Fruit fly (Drosophila melanogaster) whole organism, embryonic: ENCODE results near the gene Mul1.

Experiments
- CG8924 ChIP-seq: fragments of 200-800 bp; optimal IDR thresholded peaks from 3 replicates; lab custom pipeline; 2019; ENCODE audit warnings: missing biosample characterization, mild to moderate bottlenecking, missing genetic modification characterization, moderate library complexity
- Kr ChIP-seq: fragments of 200-800 bp; sonication (Bioruptor generic); optimal IDR thresholded peaks from 2 replicates; lab custom pipeline; 2017; ENCODE audit warnings: missing biosample characterization, mild to moderate bottlenecking, missing genetic modification characterization
- Mrtf ChIP-seq: fragments of 200-800 bp; sonication (Bioruptor generic); IDR thresholded peaks from 3 replicates; pipeline ENCODE4 v1.3.6; 2022; ENCODE audit warnings: missing biosample characterization, missing genetic modification characterization
- ap ChIP-seq: fragments of 200-800 bp; sonication (Bioruptor generic); IDR thresholded peaks from 2 replicates; pipeline ENCODE4 v1.3.6; 2022; ENCODE audit warnings: missing biosample characterization, missing genetic modification characterization
- hth ChIP-seq: fragments of >200 bp; optimal IDR thresholded peaks from 2 replicates; lab custom pipeline; 2017; ENCODE audit warnings: inconsistent platforms

- TF ChIP-seq Kr (GFP tag; lab: Kevin White, UChicago) (no peak), Mrtf (GFP tag; lab: Robert Waterston, UW) (no peak), hth (lab: Kevin White, UChicago) (no peak), ap (GFP tag; lab: Robert Waterston, UW) (no peak), CG8924 (tag; lab: Kevin White, UChicago) (peak; percentile 42)
These were observed 20.5 kb upstream of the Mul1 start for dm6 chr3L:4000711-4001110.
